Fruit fly (Drosophila melanogaster): ENCODE measurements around the gene CG10336.

Gene CG10336

DNA sequence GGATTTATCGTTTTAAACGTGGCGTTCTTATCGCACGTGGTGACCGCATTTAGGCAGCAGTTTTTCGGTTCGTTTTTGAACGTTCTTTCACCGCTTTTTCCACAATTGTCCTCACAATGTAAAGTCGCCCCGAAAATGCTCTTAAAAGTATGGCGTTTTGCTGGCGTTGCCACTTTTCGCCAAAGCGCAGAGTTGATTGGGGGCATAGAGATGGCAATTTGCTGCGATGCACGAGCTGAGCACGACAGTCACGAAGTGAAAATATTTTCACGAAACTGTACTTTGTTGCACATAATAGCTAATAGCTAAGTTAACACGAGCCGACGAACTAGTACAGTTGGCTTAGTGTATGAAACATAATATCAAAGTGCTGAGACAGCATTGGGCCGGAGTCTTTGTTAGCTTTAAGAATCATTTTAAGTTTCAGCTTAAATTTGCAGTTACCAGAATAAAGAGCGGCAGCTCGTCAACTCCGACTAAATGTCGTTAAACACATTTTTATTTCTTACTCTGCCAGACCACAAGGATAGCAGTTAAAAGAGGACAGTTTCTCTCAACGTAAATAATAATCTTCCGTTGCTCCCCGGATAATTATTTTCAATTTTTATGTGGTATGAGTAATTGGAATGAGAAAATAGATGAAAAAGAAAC is 557 bp upstream of the CG10336 start, which contains the start of gene msl-1 (continued):
- TF ChIP-seq dpn (GFP tag; optimal IDR thresholded peaks at IDR 0.05) = peak; percentile 22 to 41
- TF ChIP-seq CG4730 (GFP tag; IDR thresholded peaks at IDR 0.05) = no peak
- TF ChIP-seq Dek (tag; optimal IDR thresholded peaks at IDR 0.05) = no peak
- no peak for TF ChIP-seq Eip74EF (GFP tag; optimal IDR thresholded peaks at IDR 0.05)
- TF ChIP-seq CoRest (tag; optimal IDR thresholded peaks at IDR 0.05) = no peak
- no peak for TF ChIP-seq nau (GFP tag; optimal IDR thresholded peaks at IDR 0.05)
- no peak for TF ChIP-seq CG4707 (GFP tag; optimal IDR thresholded peaks at IDR 0.05)
- peak; percentile 36 for TF ChIP-seq gfzf (GFP tag; optimal IDR thresholded peaks at IDR 0.05)
- TF ChIP-seq ara (GFP tag; IDR thresholded peaks at IDR 0.05) = no peak
- TF ChIP-seq knrl (GFP tag; IDR thresholded peaks at IDR 0.05; ENCODE audit: partially characterized antibody) = peak; percentile 95
- TF ChIP-seq cad (GFP tag; optimal IDR thresholded peaks at IDR 0.05) = no peak
- TF ChIP-seq Kr (GFP tag; optimal IDR thresholded peaks at IDR 0.05) = no peak
- no peak for TF ChIP-seq Adf1 (GFP tag; IDR thresholded peaks at IDR 0.05)
- peak; percentile 10 for TF ChIP-seq CrebB (tag; optimal IDR thresholded peaks at IDR 0.05)
- no peak for TF ChIP-seq CG12299 (tag; optimal IDR thresholded peaks at IDR 0.05)
- TF ChIP-seq CG17361 (GFP tag; IDR thresholded peaks at IDR 0.05) = no peak
- peak; percentile 1 to 9 for TF ChIP-seq chif (GFP tag; optimal IDR thresholded peaks at IDR 0.05)
- 0 out of 3 replicates have a peak, but pooled peaks have one; percentile 18 for TF ChIP-seq ase (GFP tag; IDR thresholded peaks at IDR 0.05)
- TF ChIP-seq CG8281 (tag; optimal IDR thresholded peaks at IDR 0.05) = no peak
- no peak for TF ChIP-seq Dip2 (GFP tag; IDR thresholded peaks at IDR 0.05)
- no peak for TF ChIP-seq wek (GFP tag; optimal IDR thresholded peaks at IDR 0.05)
- peak; percentile 5 for TF ChIP-seq Dip3 (GFP tag; optimal IDR thresholded peaks at IDR 0.05)
- TF ChIP-seq gsb-n (tag; optimal IDR thresholded peaks at IDR 0.05) = no peak
- peak; percentile 97 for TF ChIP-seq CG16813 (GFP tag; IDR thresholded peaks at IDR 0.05; ENCODE audit: partially characterized antibody)
- peak; percentile 79 for TF ChIP-seq HmgD (GFP tag; optimal IDR thresholded peaks at IDR 0.05)
- 0 out of 3 replicates have a peak, but pooled peaks have one; percentile 28 for TF ChIP-seq otp (GFP tag; IDR thresholded peaks at IDR 0.05)
- no peak for TF ChIP-seq fd3F (GFP tag; optimal IDR thresholded peaks at IDR 0.05)
- TF ChIP-seq HLH3B (GFP tag; IDR thresholded peaks at IDR 0.05) = no peak
- no peak for TF ChIP-seq z (GFP tag; IDR thresholded peaks at IDR 0.05)
- peak; percentile 11 for TF ChIP-seq tx (GFP tag; optimal IDR thresholded peaks at IDR 0.05)
- peak; percentile 33 to 74 for TF ChIP-seq Pdp1 (GFP tag; optimal IDR thresholded peaks at IDR 0.05)
- TF ChIP-seq insv (GFP tag; optimal IDR thresholded peaks at IDR 0.05) = no peak
- no peak for TF ChIP-seq CG31224 (GFP tag; IDR thresholded peaks at IDR 0.05)
- TF ChIP-seq YL-1 (GFP tag; optimal IDR thresholded peaks at IDR 0.05) = peak; percentile 65
- TF ChIP-seq Oli (tag; optimal IDR thresholded peaks at IDR 0.05) = no peak
- TF ChIP-seq Deaf1 (tag; optimal IDR thresholded peaks at IDR 0.05) = no peak
- TF ChIP-seq Hand (GFP tag; optimal IDR thresholded peaks at IDR 0.05) = no peak
- TF ChIP-seq Neu2 (GFP tag; optimal IDR thresholded peaks at IDR 0.05; ENCODE audit: borderline replicate concordance) = no peak
- no peak for TF ChIP-seq CG10274 (GFP tag; optimal IDR thresholded peaks at IDR 0.05)
- TF ChIP-seq pum (GFP tag; optimal IDR thresholded peaks at IDR 0.05) = peak; percentile 37
- TF ChIP-seq chm (GFP tag; IDR thresholded peaks at IDR 0.05) = no peak
- no peak for TF ChIP-seq wor (GFP tag; IDR thresholded peaks at IDR 0.05)
- TF ChIP-seq Chrac-16 (GFP tag; optimal IDR thresholded peaks at IDR 0.05) = no peak
- TF ChIP-seq Hsf (GFP tag; optimal IDR thresholded peaks at IDR 0.05) = peak; percentile 41
- TF ChIP-seq corto (GFP tag; optimal IDR thresholded peaks at IDR 0.05) = no peak
- peak; percentile 55 for TF ChIP-seq zfh2 (GFP tag; optimal IDR thresholded peaks at IDR 0.05)
- TF ChIP-seq CG30020 (tag; optimal IDR thresholded peaks at IDR 0.05) = peak; percentile 38
- TF ChIP-seq chn (GFP tag; optimal IDR thresholded peaks at IDR 0.05) = peak; percentile 8
- TF ChIP-seq CG6254 (GFP tag; optimal IDR thresholded peaks at IDR 0.05) = no peak
- TF ChIP-seq unpg (GFP tag; optimal IDR thresholded peaks at IDR 0.05) = no peak
